Fruit fly (Drosophila melanogaster) whole organism, wandering third instar larva: ENCODE measurements around the gene ari-1.

Experiments
- Abd-B ChIP-seq: fragments of >200 bp; optimal IDR thresholded peaks from 2 replicates; lab custom pipeline; 2017; ENCODE audit warnings: missing biosample characterization, missing genetic modification characterization
- CG32264 ChIP-seq: fragments of 200-800 bp; sonication (Bioruptor generic); optimal IDR thresholded peaks from 2 replicates; lab custom pipeline; 2016; ENCODE audit warnings: missing biosample characterization, missing genetic modification characterization
- CG9705 ChIP-seq: fragments of 200-800 bp; sonication (Bioruptor generic); optimal IDR thresholded peaks from 2 replicates; lab custom pipeline; 2018; ENCODE audit warnings: missing biosample characterization, mild to moderate bottlenecking, missing genetic modification characterization
- Dfd ChIP-seq: fragments of >200 bp; optimal IDR thresholded peaks from 2 replicates; lab custom pipeline; 2017; ENCODE audit warnings: missing biosample characterization, missing genetic modification characterization
- Dif ChIP-seq: fragments of 200-275, 200-300 bp; sonication (Bioruptor generic); optimal IDR thresholded peaks from 2 replicates; lab custom pipeline; 2018; ENCODE audit warnings: missing biosample characterization, missing genetic modification characterization; ENCODE audit not compliant: partially characterized antibody
- GATAd ChIP-seq: sonication (Bioruptor generic); optimal IDR thresholded peaks from 2 replicates; lab custom pipeline; 2016; ENCODE audit warnings: missing biosample characterization, missing genetic modification characterization
- HLH106 ChIP-seq: fragments of 200-800 bp; optimal IDR thresholded peaks from 3 replicates; lab custom pipeline; 2019; ENCODE audit warnings: missing biosample characterization, mild to moderate bottlenecking, missing genetic modification characterization, moderate library complexity
- Hnf4 ChIP-seq: fragments of 200-800 bp; sonication (Bioruptor generic); optimal IDR thresholded peaks from 2 replicates; lab custom pipeline; 2016; ENCODE audit warnings: missing biosample characterization, mild to moderate bottlenecking, missing genetic modification characterization
- Hr78 ChIP-seq: fragments of >200 bp; optimal IDR thresholded peaks from 2 replicates; lab custom pipeline; 2017; ENCODE audit warnings: missing biosample characterization, missing genetic modification characterization
- Hr83 ChIP-seq: fragments of 200-300 bp; sonication (Bioruptor generic); optimal IDR thresholded peaks from 2 replicates; lab custom pipeline; 2016; ENCODE audit warnings: missing biosample characterization, mild to moderate bottlenecking, missing genetic modification characterization, moderate library complexity; ENCODE audit not compliant: poor library complexity, severe bottlenecking
- Jra ChIP-seq: sonication (Bioruptor generic); optimal IDR thresholded peaks from 2 replicates; lab custom pipeline; 2016; ENCODE audit warnings: missing biosample characterization, missing genetic modification characterization
- OdsH ChIP-seq: fragments of 200-800 bp; sonication (Bioruptor generic); optimal IDR thresholded peaks from 2 replicates; lab custom pipeline; 2016; ENCODE audit warnings: missing biosample characterization, mild to moderate bottlenecking, missing genetic modification characterization
- Rel ChIP-seq, 2 experiments: fragments of 200-800 bp; sonication (Bioruptor generic) in 1 of 2; optimal IDR thresholded peaks; 2 replicates in 1 of 2; 3 replicates in 1 of 2; lab custom pipeline; 2016 to 2019; ENCODE audit warnings: mild to moderate bottlenecking in 2 of 2, missing biosample characterization in 2 of 2, missing genetic modification characterization in 2 of 2, moderate library complexity in 1 of 2
- Sp1 ChIP-seq: fragments of 200-800 bp; sonication (Bioruptor generic); optimal IDR thresholded peaks from 3 replicates; lab custom pipeline; 2019; ENCODE audit warnings: missing biosample characterization, mild to moderate bottlenecking, missing genetic modification characterization, moderate library complexity
- Vsx2 ChIP-seq: fragments of 200-300, 225-300 bp; sonication (Bioruptor generic); optimal IDR thresholded peaks from 2 replicates; lab custom pipeline; 2018; ENCODE audit warnings: missing biosample characterization, missing genetic modification characterization; ENCODE audit not compliant: partially characterized antibody
- br ChIP-seq: fragments of 200-800 bp; sonication (Bioruptor generic); optimal IDR thresholded peaks from 2 replicates; lab custom pipeline; 2016; ENCODE audit warnings: missing biosample characterization, missing genetic modification characterization
- brk ChIP-seq: fragments of 200-800 bp; sonication (Bioruptor generic); optimal IDR thresholded peaks from 2 replicates; lab custom pipeline; 2016; ENCODE audit warnings: missing biosample characterization, mild to moderate bottlenecking, missing genetic modification characterization
- dmrt93B ChIP-seq: fragments of 200-800 bp; sonication (Bioruptor generic); optimal IDR thresholded peaks from 2 replicates; lab custom pipeline; 2018; ENCODE audit warnings: missing biosample characterization, mild to moderate bottlenecking, missing genetic modification characterization
- dsf ChIP-seq: sonication (Bioruptor generic); optimal IDR thresholded peaks from 2 replicates; lab custom pipeline; 2016; ENCODE audit warnings: missing biosample characterization, missing genetic modification characterization, borderline replicate concordance
- ey ChIP-seq: fragments of 200-800 bp; sonication (Bioruptor generic); optimal IDR thresholded peaks from 2 replicates; lab custom pipeline; 2016; ENCODE audit warnings: missing biosample characterization, missing genetic modification characterization
- foxo ChIP-seq, 2 experiments: fragments of 200-800 bp; sonication (Bioruptor generic); optimal IDR thresholded peaks; 2 replicates in 1 of 2; 3 replicates in 1 of 2; lab custom pipeline; 2016 to 2017; ENCODE audit warnings: missing biosample characterization in 2 of 2, missing genetic modification characterization in 2 of 2
- fru ChIP-seq: fragments of 200-800 bp; sonication (Bioruptor generic); optimal IDR thresholded peaks from 3 replicates; lab custom pipeline; 2016; ENCODE audit warnings: missing biosample characterization, mild to moderate bottlenecking, missing genetic modification characterization
- h ChIP-seq: fragments of 200-800 bp; sonication (Bioruptor generic); optimal IDR thresholded peaks from 3 replicates; lab custom pipeline; 2016; ENCODE audit warnings: missing biosample characterization, mild to moderate bottlenecking, missing genetic modification characterization
- lola ChIP-seq: fragments of >200 bp; optimal IDR thresholded peaks from 2 replicates; lab custom pipeline; 2017; ENCODE audit warnings: missing biosample characterization, missing genetic modification characterization
- pan ChIP-seq: fragments of >200 bp; optimal IDR thresholded peaks from 2 replicates; lab custom pipeline; 2017
- psq ChIP-seq: fragments of 200-800 bp; sonication (Bioruptor generic); optimal IDR thresholded peaks from 3 replicates; lab custom pipeline; 2017; ENCODE audit warnings: missing biosample characterization, mild to moderate bottlenecking, missing genetic modification characterization, moderate library complexity
- rgr ChIP-seq: fragments of 200-800 bp; sonication (Bioruptor generic); optimal IDR thresholded peaks from 3 replicates; lab custom pipeline; 2016; ENCODE audit warnings: missing biosample characterization, mild to moderate bottlenecking, missing genetic modification characterization
- sage ChIP-seq: fragments of 200-800 bp; sonication (Bioruptor generic); optimal IDR thresholded peaks from 2 replicates; lab custom pipeline; 2016; ENCODE audit warnings: missing biosample characterization, mild to moderate bottlenecking, missing genetic modification characterization
- sv ChIP-seq: fragments of 200-800 bp; sonication (Bioruptor generic); optimal IDR thresholded peaks from 3 replicates; lab custom pipeline; 2016; ENCODE audit warnings: missing biosample characterization, missing genetic modification characterization
- tai ChIP-seq: sonication (Bioruptor generic); optimal IDR thresholded peaks from 2 replicates; lab custom pipeline; 2016; ENCODE audit warnings: missing biosample characterization, missing genetic modification characterization
- woc ChIP-seq: sonication (Bioruptor generic); optimal IDR thresholded peaks from 2 replicates; lab custom pipeline; 2016; ENCODE audit warnings: missing biosample characterization, mild to moderate bottlenecking, missing genetic modification characterization

The ari-1 gene

DNA sequence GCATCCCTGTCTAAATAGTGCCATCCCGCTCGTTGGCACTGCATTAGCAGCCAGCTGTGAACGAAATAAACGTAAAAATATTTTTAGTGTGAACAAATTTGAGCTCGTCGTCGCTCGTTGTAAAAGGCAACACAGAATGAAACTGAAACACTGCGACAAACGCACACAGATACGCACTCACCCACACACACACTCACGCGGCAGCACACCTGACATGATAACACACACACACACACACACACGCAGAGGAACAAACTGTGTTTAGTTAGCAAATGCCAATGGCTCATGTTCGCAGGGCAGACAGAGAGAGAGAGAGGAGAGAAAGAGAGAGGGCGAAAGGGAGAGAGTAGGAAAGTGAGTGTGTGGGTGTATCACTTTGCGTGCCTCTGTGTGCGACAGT lies 21.4 kb upstream of the ari-1 start:
- TF ChIP-seq dsf (GFP tag; lab: Kevin White, UChicago) (no peak), Dfd (GFP tag; lab: Kevin White, UChicago) (peak; percentile 4)

DNA sequence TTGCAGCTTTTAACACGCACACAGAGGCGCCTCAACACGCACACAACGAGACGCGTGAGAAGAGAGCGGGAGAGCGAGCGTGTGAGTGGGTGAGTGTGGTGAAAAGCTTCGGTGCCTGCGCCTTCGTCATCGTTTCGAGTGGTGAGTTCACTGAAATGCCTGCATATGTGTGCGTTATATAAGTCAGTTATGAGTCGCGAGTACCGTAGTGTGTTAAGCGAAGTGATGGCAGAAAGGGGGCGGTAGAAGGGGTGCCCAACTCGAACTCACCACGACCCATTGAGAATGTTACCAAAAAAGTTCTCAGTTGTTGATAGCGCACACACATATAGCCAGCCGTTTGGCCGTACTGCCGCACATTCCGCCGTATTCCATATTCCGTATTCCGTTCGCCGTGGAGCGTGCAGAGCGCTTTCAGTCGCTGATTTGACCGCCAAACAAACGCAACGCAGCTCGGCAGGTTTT lies 17.4 kb upstream of the ari-1 start, which contains the start of gene Frq1:
Gene Frq1, plus strand, starts transcription at position 415 of the 465 bp plus-strand sequence.
- TF ChIP-seq sv (GFP tag; lab: Kevin White, UChicago) (no peak), dmrt93B (no peak), Rel (GFP tag; optimal IDR thresholded peaks at IDR 0.05; lab: Kevin White, UChicago) (no peak), Rel (tag; optimal IDR thresholded peaks at IDR 0.05; lab: Kevin White, UChicago) (no peak), Hr83 (GFP tag; lab: Kevin White, UChicago) (no peak), CG9705 (GFP tag; lab: Kevin White, UChicago) (no peak), CG32264 (GFP tag; lab: Kevin White, UChicago) (no peak), Abd-B (GFP tag; lab: Kevin White, UChicago) (no peak), pan (lab: Kevin White, UChicago) (no peak), HLH106 (tag; lab: Kevin White, UChicago) (no peak), Vsx2 (GFP tag; lab: Kevin White, UChicago) (no peak), Dfd (GFP tag; lab: Kevin White, UChicago) (no peak), Dif (GFP tag; lab: Kevin White, UChicago) (no peak), rgr (no peak), fru (GFP tag; lab: Kevin White, UChicago) (no peak), brk (GFP tag; lab: Kevin White, UChicago) (no peak), psq (GFP tag; lab: Kevin White, UChicago) (no peak), foxo (GFP tag; optimal IDR thresholded peaks at IDR 0.05; lab: Kevin White, UChicago) (no peak), Hr78 (no peak)

- TF ChIP-seq dmrt93B: no peak
- TF ChIP-seq sage (GFP tag; lab: Kevin White, UChicago): no peak
- no peak for TF ChIP-seq dsf (GFP tag; lab: Kevin White, UChicago)
- no peak for TF ChIP-seq foxo (GFP tag; optimal IDR thresholded peaks at IDR 0.05; lab: Kevin White, UChicago)
- no peak for TF ChIP-seq lola (GFP tag; lab: Kevin White, UChicago)
- TF ChIP-seq rgr: no peak
- no peak for TF ChIP-seq Rel (GFP tag; optimal IDR thresholded peaks at IDR 0.05; lab: Kevin White, UChicago)
- TF ChIP-seq Rel (tag; optimal IDR thresholded peaks at IDR 0.05; lab: Kevin White, UChicago): no peak
- TF ChIP-seq Dfd (GFP tag; lab: Kevin White, UChicago): no peak
- no peak for TF ChIP-seq GATAd (GFP tag; lab: Kevin White, UChicago)
- no peak for TF ChIP-seq CG9705 (GFP tag; lab: Kevin White, UChicago)
- no peak for TF ChIP-seq tai (GFP tag; lab: Kevin White, UChicago)
- no peak for TF ChIP-seq Jra (GFP tag; lab: Kevin White, UChicago)
- no peak for TF ChIP-seq OdsH (GFP tag; lab: Kevin White, UChicago)
- no peak for TF ChIP-seq h (GFP tag; lab: Kevin White, UChicago)
- TF ChIP-seq woc: no peak
- no peak for TF ChIP-seq Hnf4 (GFP tag; lab: Kevin White, UChicago)
- no peak for TF ChIP-seq sv (GFP tag; lab: Kevin White, UChicago)
- TF ChIP-seq HLH106 (tag; lab: Kevin White, UChicago): no peak
Measured at dm6 chrX:18153001-18153400, 15.4 kb upstream of the ari-1 start.

- TF ChIP-seq sv (GFP tag; lab: Kevin White, UChicago): no peak
- no peak for TF ChIP-seq GATAd (GFP tag; lab: Kevin White, UChicago)
- no peak for TF ChIP-seq Sp1 (GFP tag; lab: Kevin White, UChicago)
- no peak for TF ChIP-seq Jra (GFP tag; lab: Kevin White, UChicago)
- TF ChIP-seq ey (GFP tag; lab: Kevin White, UChicago): no peak
- no peak for TF ChIP-seq Vsx2 (GFP tag; lab: Kevin White, UChicago)
- TF ChIP-seq Hnf4 (GFP tag; lab: Kevin White, UChicago): no peak
- no peak for TF ChIP-seq br (GFP tag; lab: Kevin White, UChicago)
Measured at dm6 chrX:18151323-18151722, 13.7 kb upstream of the ari-1 start.
